Worm (Caenorhabditis elegans): ENCODE measurements around the gene chpf-2.

The chpf-2 gene

DNA sequence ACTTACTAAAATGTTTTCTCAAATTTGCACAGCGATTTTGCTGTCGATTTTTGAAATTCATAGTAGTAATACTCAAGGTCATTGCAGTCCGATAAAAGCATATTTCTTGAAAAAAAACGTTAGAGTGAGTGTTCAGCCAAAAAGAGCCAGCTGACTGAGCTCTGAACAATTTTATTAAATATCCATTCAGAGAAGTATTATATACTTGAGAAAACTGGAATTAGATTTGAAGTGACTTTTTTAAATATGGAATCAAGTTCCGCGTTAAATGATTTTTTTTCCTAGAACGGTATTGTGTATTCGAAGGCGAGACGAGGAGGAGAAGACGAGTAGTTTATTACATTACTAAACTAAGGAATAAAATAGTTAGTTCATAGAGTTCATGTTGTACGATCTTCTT is 47.7 kb downstream of the chpf-2 start, which contains the start of gene srw-121:
Gene srw-121 (minus strand): TSS at position 101 of the 400 bp plus-strand sequence.
- TF ChIP-seq ceh-79 (tag; optimal IDR thresholded peaks at IDR 0.05) (no peak), lin-54 (GFP tag; optimal IDR thresholded peaks at IDR 0.05) (no peak), let-607 (tag; optimal IDR thresholded peaks at IDR 0.05) (no peak), madf-10 (tag; optimal IDR thresholded peaks at IDR 0.05) (no peak), ama-1 (optimal IDR thresholded peaks at IDR 0.05) (no peak), ama-1 (GFP tag; optimal IDR thresholded peaks at IDR 0.05) (no peak), F55B11.4 (tag; optimal IDR thresholded peaks at IDR 0.05; ENCODE audit: borderline replicate concordance, insufficient read depth) (no peak), xnd-1 (tag; optimal IDR thresholded peaks at IDR 0.05) (no peak), ztf-18 (tag; optimal IDR thresholded peaks at IDR 0.05) (no peak), lag-1 (GFP tag; IDR thresholded peaks at IDR 0.05) (no peak), pha-4 (tag; optimal IDR thresholded peaks at IDR 0.05) (no peak), Y53F4B.3 (GFP tag; IDR thresholded peaks at IDR 0.05) (no peak), lin-40 (tag; optimal IDR thresholded peaks at IDR 0.05) (no peak), tbp1 (GFP tag; optimal IDR thresholded peaks at IDR 0.05) (no peak)
